Fruit fly (Drosophila melanogaster) whole organism, embryonic: ENCODE data around the gene CG31922.

ENCODE experiments used
- CG10366 ChIP-seq: fragments of 200-800 bp; sonication (Bioruptor generic); IDR thresholded peaks from 2 replicates; pipeline ENCODE4 v1.3.6; 2022; ENCODE audit warnings: missing biosample characterization, missing genetic modification characterization
- CG10959 ChIP-seq: fragments of 200-800 bp; sonication (Bioruptor generic); IDR thresholded peaks from 2 replicates; pipeline ENCODE4 v1.3.6; 2022; ENCODE audit warnings: missing biosample characterization, missing genetic modification characterization
- CG11504 ChIP-seq: fragments of 200-800 bp; sonication (Bioruptor generic); optimal IDR thresholded peaks from 3 replicates; lab custom pipeline; 2019; ENCODE audit warnings: missing biosample characterization, mild to moderate bottlenecking, missing genetic modification characterization, moderate library complexity
- CG11560 ChIP-seq: fragments of 200-800 bp; sonication (Bioruptor generic); IDR thresholded peaks from 3 replicates; pipeline ENCODE4 v1.3.6; 2022; ENCODE audit warnings: missing biosample characterization, missing genetic modification characterization
- CG1233 ChIP-seq: fragments of 200-800 bp; sonication (Bioruptor generic); optimal IDR thresholded peaks from 4 replicates; lab custom pipeline; 2018; ENCODE audit warnings: missing biosample characterization, mild to moderate bottlenecking, missing genetic modification characterization
- CG12744 ChIP-seq: fragments of 200-800 bp; sonication (Bioruptor generic); optimal IDR thresholded peaks from 2 replicates; lab custom pipeline; 2016; ENCODE audit warnings: missing biosample characterization, missing genetic modification characterization
- CG13624 ChIP-seq: fragments of 200-800 bp; sonication (Bioruptor generic); optimal IDR thresholded peaks from 2 replicates; lab custom pipeline; 2016; ENCODE audit warnings: missing biosample characterization, missing genetic modification characterization
- CG15601 ChIP-seq: fragments of 200-800 bp; sonication (Bioruptor generic); optimal IDR thresholded peaks from 3 replicates; lab custom pipeline; 2019; ENCODE audit warnings: missing biosample characterization, mild to moderate bottlenecking, missing genetic modification characterization, moderate library complexity
- CG2875 ChIP-seq: fragments of 200-800 bp; sonication (Bioruptor generic); optimal IDR thresholded peaks from 2 replicates; lab custom pipeline; 2017; ENCODE audit warnings: missing biosample characterization, mild to moderate bottlenecking, missing genetic modification characterization, missing genetic modification reagents
- CG32767 ChIP-seq: fragments of 200-800 bp; sonication (Bioruptor generic); IDR thresholded peaks from 2 replicates; pipeline ENCODE4 v1.3.6; 2022; ENCODE audit warnings: missing biosample characterization, missing genetic modification characterization
- CG32772 ChIP-seq: fragments of 200-800 bp; sonication (Bioruptor generic); IDR thresholded peaks from 2 replicates; pipeline ENCODE4 v1.3.6; 2022; ENCODE audit warnings: missing biosample characterization, missing genetic modification characterization
- CG4424 ChIP-seq: fragments of 200-800 bp; sonication (Bioruptor generic); optimal IDR thresholded peaks from 3 replicates; lab custom pipeline; 2016; ENCODE audit warnings: missing biosample characterization, missing genetic modification characterization
- CG6254 ChIP-seq: fragments of 200-800 bp; sonication (Bioruptor generic); optimal IDR thresholded peaks from 3 replicates; lab custom pipeline; 2017; ENCODE audit warnings: mild to moderate bottlenecking, missing biosample characterization, missing genetic modification reagents, missing genetic modification characterization
- CG6689 ChIP-seq: fragments of 200-800 bp; sonication (Bioruptor generic); IDR thresholded peaks from 2 replicates; pipeline ENCODE4 v1.3.6; 2022; ENCODE audit warnings: missing biosample characterization, missing genetic modification characterization
- CoRest ChIP-seq: fragments of 200-800 bp; sonication (Bioruptor generic); optimal IDR thresholded peaks from 3 replicates; lab custom pipeline; 2018; ENCODE audit warnings: missing biosample characterization, mild to moderate bottlenecking, missing genetic modification characterization, moderate library complexity
- Dfd ChIP-seq, 2 experiments: fragments of >200 bp; optimal IDR thresholded peaks; 2 replicates each; lab custom pipeline; 2017; ENCODE audit warnings: missing biosample characterization in 2 of 2, missing genetic modification characterization in 2 of 2
- Dip3 ChIP-seq: fragments of 200-800 bp; sonication (Bioruptor generic); optimal IDR thresholded peaks from 3 replicates; lab custom pipeline; 2016; ENCODE audit warnings: missing biosample characterization, missing genetic modification characterization
- Fer2 ChIP-seq: fragments of 200-800 bp; sonication (Bioruptor generic); optimal IDR thresholded peaks from 2 replicates; lab custom pipeline; 2018; ENCODE audit warnings: missing biosample characterization, mild to moderate bottlenecking, missing genetic modification characterization, moderate library complexity
- Hmx ChIP-seq: fragments of 200-800 bp; sonication (Bioruptor generic); optimal IDR thresholded peaks from 2 replicates; lab custom pipeline; 2016; ENCODE audit warnings: missing biosample characterization, missing genetic modification characterization
- Hr39 ChIP-seq: fragments of >200 bp; optimal IDR thresholded peaks from 2 replicates; lab custom pipeline; 2017
- Lim3 ChIP-seq: fragments of 200-800 bp; sonication (Bioruptor generic); IDR thresholded peaks from 2 replicates; pipeline ENCODE4 v1.3.6; 2022; ENCODE audit warnings: missing biosample characterization, missing genetic modification characterization
- Med ChIP-seq: fragments of 200-800 bp; sonication (Bioruptor generic); peaks from one replicate; lab custom pipeline; 2016; ENCODE audit warnings: missing biosample characterization, missing genetic modification characterization, mild to moderate bottlenecking, inconsistent platforms, moderate library complexity
- PHDP ChIP-seq: fragments of 200-800 bp; sonication (Bioruptor generic); optimal IDR thresholded peaks from 3 replicates; lab custom pipeline; 2018; ENCODE audit warnings: missing biosample characterization, mild to moderate bottlenecking, missing genetic modification characterization, moderate library complexity
- Pdp1 ChIP-seq, 2 experiments: fragments of 200-800 bp; sonication (Bioruptor generic); optimal IDR thresholded peaks; 3 replicates each; lab custom pipeline; 2016; ENCODE audit warnings: missing biosample characterization in 2 of 2, missing genetic modification characterization in 2 of 2, mild to moderate bottlenecking in 1 of 2, moderate library complexity in 1 of 2
- TFAM ChIP-seq: fragments of 200-800 bp; sonication (Bioruptor generic); optimal IDR thresholded peaks from 2 replicates; lab custom pipeline; 2017; ENCODE audit warnings: missing biosample characterization, missing genetic modification characterization, inconsistent platforms
- YL-1 ChIP-seq: fragments of 200-800 bp; sonication (Bioruptor generic); optimal IDR thresholded peaks from 3 replicates; lab custom pipeline; 2017; ENCODE audit warnings: missing biosample characterization, mild to moderate bottlenecking, missing genetic modification characterization
- aop ChIP-seq: fragments of 200-800 bp; sonication (Bioruptor generic); IDR thresholded peaks from 2 replicates; pipeline ENCODE4 v1.3.6; 2022; ENCODE audit warnings: missing biosample characterization, missing genetic modification characterization
- bab2 ChIP-seq: fragments of 200-800 bp; sonication (Bioruptor generic); optimal IDR thresholded peaks from 2 replicates; lab custom pipeline; 2016; ENCODE audit warnings: missing biosample characterization, missing genetic modification characterization
- bbx ChIP-seq: fragments of 200-800 bp; sonication (Bioruptor generic); IDR thresholded peaks from 2 replicates; pipeline ENCODE4 v1.3.6; 2022; ENCODE audit warnings: missing biosample characterization, missing genetic modification characterization; ENCODE audit not compliant: partially characterized antibody
- bsh ChIP-seq, 2 experiments: fragments of 200-800 bp; sonication (Bioruptor generic); optimal IDR thresholded peaks; 2 replicates each; lab custom pipeline; 2017 to 2018; ENCODE audit warnings: mild to moderate bottlenecking in 2 of 2, missing biosample characterization in 2 of 2, missing genetic modification characterization in 2 of 2, moderate library complexity in 1 of 2
- btn ChIP-seq: fragments of 200-800 bp; sonication (Bioruptor generic); optimal IDR thresholded peaks from 2 replicates; lab custom pipeline; 2016; ENCODE audit warnings: missing biosample characterization, missing genetic modification characterization
- cad ChIP-seq: fragments of >200 bp; optimal IDR thresholded peaks from 2 replicates; lab custom pipeline; 2017; ENCODE audit warnings: missing biosample characterization, missing genetic modification characterization
- cas ChIP-seq: fragments of 200-800 bp; sonication (Bioruptor generic); IDR thresholded peaks from 2 replicates; pipeline ENCODE4 v1.3.6; 2022; ENCODE audit warnings: missing biosample characterization, missing genetic modification characterization
- cg ChIP-seq: fragments of 200-800 bp; sonication (Bioruptor generic); optimal IDR thresholded peaks from 3 replicates; lab custom pipeline; 2019; ENCODE audit warnings: missing biosample characterization, mild to moderate bottlenecking, missing genetic modification characterization, moderate library complexity
- chn ChIP-seq: fragments of 200-800 bp; sonication (Bioruptor generic); optimal IDR thresholded peaks from 2 replicates; lab custom pipeline; 2016; ENCODE audit warnings: missing biosample characterization, missing genetic modification characterization
- croc ChIP-seq: fragments of 200-800 bp; sonication (Bioruptor generic); conservative IDR thresholded peaks from 3 replicates; pipeline ENCODE4 v1.3.6; 2022; ENCODE audit warnings: missing biosample characterization, missing genetic modification characterization
- crol ChIP-seq: fragments of 200-800 bp; sonication (Bioruptor generic); IDR thresholded peaks from 2 replicates; pipeline ENCODE4 v1.3.6; 2022; ENCODE audit warnings: missing biosample characterization, missing genetic modification characterization
- disco-r ChIP-seq: fragments of 200-800 bp; sonication (Bioruptor generic); optimal IDR thresholded peaks from 2 replicates; lab custom pipeline; 2016; ENCODE audit warnings: missing biosample characterization, missing genetic modification characterization
- dysf ChIP-seq: fragments of 200-800 bp; sonication (Bioruptor generic); IDR thresholded peaks from 3 replicates; pipeline ENCODE4 v1.3.6; 2022; ENCODE audit warnings: missing biosample characterization, missing genetic modification characterization
- ewg ChIP-seq: fragments of 200-800 bp; sonication (Bioruptor generic); optimal IDR thresholded peaks from 3 replicates; lab custom pipeline; 2017; ENCODE audit warnings: mild to moderate bottlenecking, missing biosample characterization, missing genetic modification reagents, missing genetic modification characterization
- fd96Cb ChIP-seq: fragments of 200-800 bp; sonication (Bioruptor generic); optimal IDR thresholded peaks from 2 replicates; lab custom pipeline; 2018; ENCODE audit warnings: missing biosample characterization, mild to moderate bottlenecking, missing genetic modification characterization, moderate library complexity
- her ChIP-seq: fragments of 200-800 bp; sonication (Bioruptor generic); optimal IDR thresholded peaks from 2 replicates; lab custom pipeline; 2016; ENCODE audit warnings: missing biosample characterization, missing genetic modification characterization
- ind ChIP-seq: fragments of 200-800 bp; sonication (Bioruptor generic); optimal IDR thresholded peaks from 3 replicates; lab custom pipeline; 2016; ENCODE audit warnings: missing biosample characterization, missing genetic modification characterization
- p53 ChIP-seq: fragments of 200-800 bp; sonication (Bioruptor generic); optimal IDR thresholded peaks from 2 replicates; lab custom pipeline; 2016; ENCODE audit warnings: missing biosample characterization, missing genetic modification characterization
- peb ChIP-seq: fragments of 200-800 bp; sonication (Bioruptor generic); IDR thresholded peaks from 2 replicates; pipeline ENCODE4 v1.3.6; 2022; ENCODE audit warnings: missing biosample characterization, missing genetic modification characterization
- pzg ChIP-seq: fragments of 200-800 bp; sonication (Bioruptor generic); optimal IDR thresholded peaks from 3 replicates; lab custom pipeline; 2018; ENCODE audit warnings: missing biosample characterization, mild to moderate bottlenecking, missing genetic modification characterization, moderate library complexity
- salm ChIP-seq: fragments of 200-800 bp; sonication (Bioruptor generic); optimal IDR thresholded peaks from 2 replicates; lab custom pipeline; 2018; ENCODE audit warnings: missing biosample characterization, mild to moderate bottlenecking, missing genetic modification characterization
- sr ChIP-seq: fragments of 200-800 bp; sonication (Bioruptor generic); IDR thresholded peaks from 3 replicates; pipeline ENCODE4 v1.3.6; 2022; ENCODE audit warnings: missing biosample characterization, missing genetic modification characterization
- tup ChIP-seq: fragments of 200-800 bp; sonication (Bioruptor generic); optimal IDR thresholded peaks from 2 replicates; lab custom pipeline; 2016; ENCODE audit warnings: missing biosample characterization, mild to moderate bottlenecking, missing genetic modification characterization, moderate library complexity
- wek ChIP-seq: fragments of 200-800 bp; sonication (Bioruptor generic); optimal IDR thresholded peaks from 3 replicates; lab custom pipeline; 2018; ENCODE audit warnings: missing biosample characterization, mild to moderate bottlenecking, missing genetic modification characterization, moderate library complexity
- wor ChIP-seq: fragments of 200-800 bp; sonication (Bioruptor generic); IDR thresholded peaks from 2 replicates; pipeline ENCODE4 v1.3.6; 2022; ENCODE audit warnings: missing biosample characterization, missing genetic modification characterization

The CG31922 gene

DNA sequence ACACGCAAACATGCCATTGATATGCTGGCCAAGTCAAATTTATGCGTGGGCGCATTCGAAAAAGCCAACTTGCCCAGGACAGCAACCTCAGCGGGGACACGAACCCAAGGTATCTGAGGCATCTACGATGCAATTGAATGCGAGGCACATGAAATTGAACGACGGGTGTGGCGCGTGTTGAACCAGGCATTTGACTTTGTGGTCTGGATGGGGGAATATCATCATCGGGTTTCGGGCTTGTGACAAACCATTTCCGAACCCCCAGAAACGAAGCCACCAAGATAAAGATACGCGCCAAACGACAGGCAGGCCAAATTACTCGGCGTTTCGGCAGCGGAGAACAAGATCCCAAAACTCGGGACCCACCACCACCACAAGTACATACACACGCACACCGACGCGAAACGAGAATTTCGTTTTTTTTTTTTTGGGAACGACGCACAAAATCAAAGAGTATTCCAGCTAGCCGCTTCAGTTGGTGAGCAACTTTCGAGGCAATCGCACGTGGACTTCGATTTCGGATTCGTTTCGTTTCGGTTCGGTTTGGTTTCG lies 27.2 kb upstream of the CG31922 start, which contains the start of gene MFS3 (continued):
- TF ChIP-seq PHDP (tag; lab: Kevin White, UChicago) (peak; percentile 20), TFAM (GFP tag; lab: Kevin White, UChicago) (no peak), bab2 (GFP tag; lab: Kevin White, UChicago) (no peak), pzg (GFP tag; lab: Kevin White, UChicago) (peak; percentile 49), peb (no peak), CG32772 (GFP tag; lab: Robert Waterston, UW) (peak; percentile 53; the same call in 1 of the 2 replicates), cas (0 out of 2 replicates have a peak, but pooled peaks have one; percentile 9), Med (GFP tag; lab: Kevin White, UChicago) (peak; percentile 65), YL-1 (GFP tag; lab: Kevin White, UChicago) (no peak), Hmx (GFP tag; lab: Kevin White, UChicago) (no peak), CG2875 (GFP tag; lab: Kevin White, UChicago) (peak; percentile 18), crol (GFP tag; lab: Robert Waterston, UW) (no peak), bbx (GFP tag; lab: Robert Waterston, UW) (peak; percentile 38; the same call in 1 of the 2 replicates), bsh (GFP tag; optimal IDR thresholded peaks at IDR 0.05; lab: Kevin White, UChicago) (no peak), aop (GFP tag; lab: Robert Waterston, UW) (no peak), salm (no peak), p53 (GFP tag; lab: Kevin White, UChicago) (no peak), CG13624 (GFP tag; lab: Kevin White, UChicago) (peak; percentile 23), CG15601 (tag; lab: Kevin White, UChicago) (peak; percentile 100), CG11560 (tag; lab: Robert Waterston, UW) (no peak), CG11504 (tag; lab: Kevin White, UChicago) (peak; percentile 53), btn (no peak), her (GFP tag; lab: Kevin White, UChicago) (peak; percentile 25), sr (peak; percentile 98), chn (GFP tag; lab: Kevin White, UChicago) (no peak), CoRest (tag; lab: Kevin White, UChicago) (no peak), wek (GFP tag; lab: Kevin White, UChicago) (no peak), Pdp1 (GFP tag; optimal IDR thresholded peaks at IDR 0.05; lab: Kevin White, UChicago) (peak in 1 of 2 experiments; percentile 28), disco-r (GFP tag; lab: Kevin White, UChicago) (no peak), CG6689 (GFP tag; lab: Robert Waterston, UW) (no peak), Dfd (GFP tag; optimal IDR thresholded peaks at IDR 0.05; lab: Kevin White, UChicago) (no peak), cad (GFP tag; lab: Kevin White, UChicago) (no peak), croc (no peak), CG32767 (GFP tag; lab: Robert Waterston, UW) (no peak), wor (no peak), CG4424 (no peak), fd96Cb (tag; lab: Kevin White, UChicago) (no peak), Fer2 (tag; lab: Kevin White, UChicago) (no peak), CG10366 (no peak), cg (peak; percentile 81), Hr39 (lab: Kevin White, UChicago) (no peak), CG12744 (GFP tag; lab: Kevin White, UChicago) (no peak), Dip3 (GFP tag; lab: Kevin White, UChicago) (peak; percentile 0), Lim3 (GFP tag; lab: Robert Waterston, UW) (no peak), CG10959 (GFP tag; lab: Robert Waterston, UW) (no peak), tup (no peak), ewg (GFP tag; lab: Kevin White, UChicago) (peak; percentile 99), CG6254 (GFP tag; lab: Kevin White, UChicago) (no peak), ind (GFP tag; lab: Kevin White, UChicago) (no peak), CG1233 (GFP tag; lab: Kevin White, UChicago) (no peak), dysf (GFP tag; lab: Robert Waterston, UW) (0 out of 3 replicates have a peak, but pooled peaks have one; percentile 22)
